Worm (Caenorhabditis elegans) whole organism, L1 larva: Measurements from ENCODE around the gene C36C9.11.

Experiments used
- mdl-1 ChIP-seq, 2 experiments: fragments of 150-350 bp; optimal IDR thresholded peaks; 2 replicates each; lab custom pipeline; 2014 to 2017; ENCODE audit warnings: missing biosample characterization in 2 of 2, missing genetic modification characterization in 2 of 2, inconsistent platforms in 1 of 2
- snpc-4 ChIP-seq: fragments of 150-350 bp; optimal IDR thresholded peaks from 2 replicates; lab custom pipeline; 2014; ENCODE audit warnings: missing biosample characterization, missing genetic modification characterization
- vab-15 ChIP-seq: sonication (generic microtip); optimal IDR thresholded peaks from 2 replicates; lab custom pipeline; 2017; ENCODE audit warnings: missing genotype, mild to moderate bottlenecking, missing genetic modification characterization, missing compliant biosample characterization

- TF ChIP-seq vab-15 (no peak), snpc-4 (no peak), mdl-1 (tag; optimal IDR thresholded peaks at IDR 0.05; lab: Kevin White, UChicago) (no peak)
These were observed 20.1 kb upstream of the C36C9.11 start for ce11 chrX:1667056-1667455.
